Worm (Caenorhabditis elegans): ENCODE data around the gene T04B8.1.

Gene T04B8.1

ce11 chrII:625926-626325 is 8.2 kb upstream of the T04B8.1 start (continued):
- no peak for TF ChIP-seq ceh-90 (tag; optimal IDR thresholded peaks at IDR 0.05)
- no peak for TF ChIP-seq isw-1 (GFP tag; IDR thresholded peaks at IDR 0.05)
- no peak for TF ChIP-seq vab-15 (tag; optimal IDR thresholded peaks at IDR 0.05)
- TF ChIP-seq sptf-1 (tag; optimal IDR thresholded peaks at IDR 0.05), result no peak
- no peak for TF ChIP-seq ztf-11 (tag; optimal IDR thresholded peaks at IDR 0.05)
- TF ChIP-seq efl-1 (optimal IDR thresholded peaks at IDR 0.05), result peak; percentile 63 to 68
- peak; percentile 31 to 90 for TF ChIP-seq efl-1 (GFP tag; optimal IDR thresholded peaks at IDR 0.05 in 1 of 2)
- no peak for TF ChIP-seq ztf-4 (tag; optimal IDR thresholded peaks at IDR 0.05)
- no peak for TF ChIP-seq nhr-11 (tag; optimal IDR thresholded peaks at IDR 0.05)
- no peak for TF ChIP-seq ces-1 (GFP tag; optimal IDR thresholded peaks at IDR 0.05)
- TF ChIP-seq swsn-7 (tag; optimal IDR thresholded peaks at IDR 0.05), result peak; percentile 60
- TF ChIP-seq blmp-1 (tag; optimal IDR thresholded peaks at IDR 0.05), result peak; percentile 69
- TF ChIP-seq unc-86 (tag; optimal IDR thresholded peaks at IDR 0.05), result no peak
- TF ChIP-seq snu-23 (GFP tag; optimal IDR thresholded peaks at IDR 0.05), result peak; percentile 79
- TF ChIP-seq ets-5 (GFP tag; IDR thresholded peaks at IDR 0.05), result no peak
- no peak for TF ChIP-seq Y116A8C.19 (tag; optimal IDR thresholded peaks at IDR 0.05; ENCODE audit: borderline replicate concordance)
- TF ChIP-seq nhr-84 (tag; optimal IDR thresholded peaks at IDR 0.05), result no peak
- TF ChIP-seq nhr-77 (tag; optimal IDR thresholded peaks at IDR 0.05), result peak; percentile 38
- TF ChIP-seq pax-3 (tag; optimal IDR thresholded peaks at IDR 0.05), result no peak
- peak; percentile 29 to 59 for TF ChIP-seq lin-35 (GFP tag; optimal IDR thresholded peaks at IDR 0.05)
- TF ChIP-seq nhr-85 (tag), result peak; percentile 89
- TF ChIP-seq lir-3 (tag; optimal IDR thresholded peaks at IDR 0.05; ENCODE audit: poor library complexity), result peak; percentile 5
- no peak for TF ChIP-seq fos-1 (tag; optimal IDR thresholded peaks at IDR 0.05)
- TF ChIP-seq C34B4.2 (tag; optimal IDR thresholded peaks at IDR 0.05), result no peak

- no peak for TF ChIP-seq efl-1 (optimal IDR thresholded peaks at IDR 0.05)
- peak in 1 of 2 experiments; percentile 3 for TF ChIP-seq efl-1 (GFP tag; optimal IDR thresholded peaks at IDR 0.05 in 1 of 2)
- TF ChIP-seq pag-3 (tag; optimal IDR thresholded peaks at IDR 0.05; ENCODE audit: borderline replicate concordance, insufficient read depth), result no peak
Observed at ce11 chrII:627205-627604, 6.9 kb upstream of the T04B8.1 start, which contains the start of gene arrd-1. TSS of gene arrd-1 (plus strand) at chrII:627505.

ce11 chrII:627913-628312 is 6.2 kb upstream of the T04B8.1 start:
- TF ChIP-seq nhr-19 (GFP tag; conservative IDR thresholded peaks at IDR 0.05) (no peak), lsy-2 (tag; optimal IDR thresholded peaks at IDR 0.05) (no peak), dsc-1 (tag; optimal IDR thresholded peaks at IDR 0.05) (no peak), lin-35 (GFP tag; optimal IDR thresholded peaks at IDR 0.05) (no peak), nhr-28 (tag; optimal IDR thresholded peaks at IDR 0.05) (no peak), fkh-4 (tag; optimal IDR thresholded peaks at IDR 0.05; ENCODE audit: borderline replicate concordance) (no peak), zip-4 (GFP tag; optimal IDR thresholded peaks at IDR 0.05) (no peak), efl-1 (optimal IDR thresholded peaks at IDR 0.05) (no peak), efl-1 (GFP tag; optimal IDR thresholded peaks at IDR 0.05 in 1 of 2) (no peak), ztf-11 (tag; optimal IDR thresholded peaks at IDR 0.05) (no peak), xbp-1 (tag; optimal IDR thresholded peaks at IDR 0.05) (no peak), ama-1 (optimal IDR thresholded peaks at IDR 0.05) (no peak), tbx-2 (tag; optimal IDR thresholded peaks at IDR 0.05) (no peak)

ce11 chrII:639467-639866 is 5.4 kb downstream of the T04B8.1 start, which contains the start of gene K07E8.6:
TSS of gene K07E8.6 (minus strand) at chrII:639567.
- TF ChIP-seq unc-62 (GFP tag; optimal IDR thresholded peaks at IDR 0.05) (no peak), F16B12.6 (tag; optimal IDR thresholded peaks at IDR 0.05) (no peak), unc-30 (tag; optimal IDR thresholded peaks at IDR 0.05) (no peak), efl-1 (optimal IDR thresholded peaks at IDR 0.05) (no peak), efl-1 (GFP tag; optimal IDR thresholded peaks at IDR 0.05 in 1 of 2) (no peak), aly-2 (tag; optimal IDR thresholded peaks at IDR 0.05) (no peak), dpl-1 (GFP tag; optimal IDR thresholded peaks at IDR 0.05) (no peak), lsy-2 (tag; optimal IDR thresholded peaks at IDR 0.05) (no peak), lin-15B (tag; optimal IDR thresholded peaks at IDR 0.05) (no peak), ceh-63 (GFP tag; optimal IDR thresholded peaks at IDR 0.05) (no peak), hlh-4 (tag; optimal IDR thresholded peaks at IDR 0.05) (no peak), fos-1 (tag; optimal IDR thresholded peaks at IDR 0.05) (no peak), nhr-12 (tag; optimal IDR thresholded peaks at IDR 0.05) (no peak), xbp-1 (tag; optimal IDR thresholded peaks at IDR 0.05) (no peak), mab-9 (GFP tag; IDR thresholded peaks at IDR 0.05) (no peak)
